Fruit fly (Drosophila melanogaster) whole organism, pupa: Measurements from ENCODE around the gene RecQ5.

Experiments
- CG12605 ChIP-seq: fragments of 200-800 bp; sonication (Bioruptor generic); IDR thresholded peaks from 2 replicates; pipeline ENCODE4 v1.3.6; 2022; ENCODE audit warnings: missing biosample characterization, missing genetic modification characterization
- CG13204 ChIP-seq: fragments of 200-800 bp; sonication (Bioruptor generic); optimal IDR thresholded peaks from 2 replicates; lab custom pipeline; 2018; ENCODE audit warnings: missing biosample characterization, mild to moderate bottlenecking, missing genetic modification characterization, moderate library complexity
- CG15710 ChIP-seq: fragments of 200-800 bp; sonication (Bioruptor generic); optimal IDR thresholded peaks from 2 replicates; lab custom pipeline; 2018; ENCODE audit warnings: missing biosample characterization, mild to moderate bottlenecking, missing genetic modification characterization, moderate library complexity
- CG17806 ChIP-seq: fragments of 200-800 bp; sonication (Bioruptor generic); optimal IDR thresholded peaks from 2 replicates; lab custom pipeline; 2018; ENCODE audit warnings: missing biosample characterization, mild to moderate bottlenecking, missing genetic modification characterization, moderate library complexity
- CG32121 ChIP-seq: fragments of 200-800 bp; sonication (Bioruptor generic); IDR thresholded peaks from 2 replicates; pipeline ENCODE4 v1.3.6; 2022; ENCODE audit warnings: missing biosample characterization, missing genetic modification characterization
- CG34367 ChIP-seq: fragments of 200-800 bp; sonication (Bioruptor generic); optimal IDR thresholded peaks from 2 replicates; lab custom pipeline; 2018; ENCODE audit warnings: missing biosample characterization, mild to moderate bottlenecking, missing genetic modification characterization
- CG4496 ChIP-seq: fragments of 200-800 bp; sonication (Bioruptor generic); IDR thresholded peaks from 3 replicates; pipeline ENCODE4 v1.3.6; 2022; ENCODE audit warnings: missing biosample characterization, missing genetic modification characterization
- CG8159 ChIP-seq: fragments of 200-800 bp; sonication (Bioruptor generic); optimal IDR thresholded peaks from 3 replicates; lab custom pipeline; 2018; ENCODE audit warnings: missing biosample characterization, mild to moderate bottlenecking, missing genetic modification characterization, moderate library complexity
- CG9948 ChIP-seq: fragments of 200-800 bp; sonication (Bioruptor generic); optimal IDR thresholded peaks from 2 replicates; lab custom pipeline; 2018; ENCODE audit warnings: missing biosample characterization, mild to moderate bottlenecking, missing genetic modification characterization, moderate library complexity
- EcR ChIP-seq: fragments of 200-800 bp; sonication (Bioruptor generic); optimal IDR thresholded peaks from 3 replicates; lab custom pipeline; 2019; ENCODE audit warnings: missing biosample characterization, missing genetic modification characterization, mild to moderate bottlenecking, moderate library complexity, missing genetic modification reagents
- Ets98B ChIP-seq: fragments of 200-800 bp; sonication (Bioruptor generic); IDR thresholded peaks from 2 replicates; pipeline ENCODE4 v1.3.6; 2022; ENCODE audit warnings: missing biosample characterization, missing genetic modification characterization
- Pif1A ChIP-seq: fragments of 200-800 bp; sonication (Bioruptor generic); optimal IDR thresholded peaks from 3 replicates; lab custom pipeline; 2016; ENCODE audit warnings: missing biosample characterization, missing genetic modification characterization
- gl ChIP-seq: fragments of 200-800 bp; sonication (Bioruptor generic); optimal IDR thresholded peaks from 2 replicates; lab custom pipeline; 2018; ENCODE audit warnings: missing biosample characterization, mild to moderate bottlenecking, missing genetic modification characterization

DNA sequence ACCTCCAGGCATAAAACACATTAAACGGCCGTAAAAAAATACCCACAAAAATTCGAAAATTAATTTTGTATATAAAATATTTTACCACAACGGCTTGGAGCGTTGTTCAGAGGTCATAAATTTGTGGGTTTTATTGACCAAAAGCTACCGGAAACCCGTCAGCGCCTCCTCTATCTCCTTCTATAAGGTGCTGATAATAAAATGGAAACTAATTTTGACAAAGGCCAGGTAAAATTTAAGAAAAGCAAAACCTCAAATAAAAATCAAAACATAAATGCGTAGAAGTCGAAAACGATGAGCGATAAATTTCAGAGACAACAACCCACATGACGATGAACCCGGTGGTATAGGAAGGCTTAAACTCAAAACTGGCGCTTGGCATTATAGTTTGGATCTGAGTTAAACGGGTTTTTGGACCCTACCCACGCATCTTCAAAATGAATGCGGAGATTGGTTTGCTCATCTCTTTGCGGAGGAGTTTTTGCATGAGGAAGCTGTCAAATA lies 9.0 kb upstream of the RecQ5 start:
- no peak for TF ChIP-seq CG4496 (GFP tag; lab: Robert Waterston, UW)
- no peak for TF ChIP-seq CG17806 (tag; lab: Kevin White, UChicago)
- no peak for TF ChIP-seq Pif1A (GFP tag; lab: Kevin White, UChicago)
- TF ChIP-seq CG13204 (GFP tag; lab: Kevin White, UChicago), result no peak
- TF ChIP-seq CG15710, result no peak
- no peak for TF ChIP-seq CG9948 (tag; lab: Kevin White, UChicago)
- no peak for TF ChIP-seq CG32121 (GFP tag; lab: Robert Waterston, UW)
- no peak for TF ChIP-seq CG12605 (GFP tag; lab: Robert Waterston, UW)
- TF ChIP-seq EcR (GFP tag; lab: Kevin White, UChicago), result peak; percentile 38
- no peak for TF ChIP-seq CG34367 (tag; lab: Kevin White, UChicago)
- TF ChIP-seq CG8159 (tag; lab: Kevin White, UChicago), result no peak
- no peak for TF ChIP-seq Ets98B (GFP tag; lab: Robert Waterston, UW)
- no peak for TF ChIP-seq gl
